Fruit fly (Drosophila melanogaster): ENCODE results near the gene CG17264.

CG17264 gene

DNA sequence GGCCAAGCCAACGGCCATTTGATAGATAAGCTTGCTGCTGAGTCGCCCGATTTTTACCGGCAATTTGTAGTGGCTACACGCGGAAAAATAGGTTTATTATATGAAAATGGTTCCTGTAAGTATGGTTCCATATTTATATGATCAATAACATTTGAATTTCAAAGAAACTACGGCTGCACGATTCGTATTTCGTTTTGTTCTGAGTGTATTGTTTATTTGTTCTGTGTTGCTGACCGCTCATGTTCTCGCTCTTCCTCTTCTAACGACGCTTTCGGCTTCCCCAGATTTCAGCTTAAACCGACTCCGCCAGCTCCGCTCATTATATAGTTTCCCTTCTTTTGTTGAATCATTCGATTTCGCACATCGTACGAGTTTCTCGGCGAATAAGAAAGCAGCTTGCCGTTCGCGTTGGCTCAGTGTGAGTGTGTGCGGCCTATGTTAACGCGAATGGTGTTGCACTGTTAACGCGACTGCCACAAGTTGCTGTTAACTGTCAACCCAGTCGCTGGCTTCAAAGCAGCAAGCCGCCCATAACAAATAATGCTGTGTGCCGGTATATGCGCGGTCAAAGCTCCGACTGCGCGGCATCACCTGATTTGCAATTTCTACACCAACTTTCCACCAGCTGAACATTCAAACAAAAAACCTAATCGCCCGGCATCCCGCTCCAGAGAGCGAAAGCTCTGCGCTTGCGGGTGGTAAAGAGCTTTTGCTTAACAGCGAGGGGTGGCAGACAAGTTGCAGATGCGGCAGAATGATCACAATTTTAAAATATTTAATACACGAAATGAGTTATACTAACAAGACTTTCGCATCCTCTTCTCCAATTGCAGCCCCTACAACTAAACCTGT is 40.7 kb downstream of the CG17264 start:
- no peak for TF ChIP-seq Hr83 (GFP tag; optimal IDR thresholded peaks at IDR 0.05; ENCODE audit: poor library complexity, severe bottlenecking)
- TF ChIP-seq pan (optimal IDR thresholded peaks at IDR 0.05): no peak
- no peak for TF ChIP-seq Myc (optimal IDR thresholded peaks at IDR 0.05)
- no peak for TF ChIP-seq Hr78 (GFP tag; optimal IDR thresholded peaks at IDR 0.05)
- no peak for TF ChIP-seq sv (GFP tag; optimal IDR thresholded peaks at IDR 0.05)
- TF ChIP-seq Mio (GFP tag; optimal IDR thresholded peaks at IDR 0.05): no peak
- no peak for TF ChIP-seq usp (GFP tag; optimal IDR thresholded peaks at IDR 0.05)
- peak; percentile 38 for TF ChIP-seq h (GFP tag; optimal IDR thresholded peaks at IDR 0.05)
- no peak for TF ChIP-seq Dif (GFP tag; optimal IDR thresholded peaks at IDR 0.05; ENCODE audit: partially characterized antibody)
- TF ChIP-seq fru (GFP tag; optimal IDR thresholded peaks at IDR 0.05): no peak
- TF ChIP-seq psq (GFP tag; optimal IDR thresholded peaks at IDR 0.05): peak; percentile 11
- no peak for TF ChIP-seq dsf (GFP tag; optimal IDR thresholded peaks at IDR 0.05; ENCODE audit: borderline replicate concordance)
- no peak for TF ChIP-seq Sp1 (GFP tag; optimal IDR thresholded peaks at IDR 0.05)
- TF ChIP-seq brk (GFP tag; optimal IDR thresholded peaks at IDR 0.05): no peak
- TF ChIP-seq woc (GFP tag; optimal IDR thresholded peaks at IDR 0.05): peak; percentile 10
- peak in 1 of 2 experiments; percentile 51 for TF ChIP-seq foxo (GFP tag; optimal IDR thresholded peaks at IDR 0.05)
- peak; percentile 18 for TF ChIP-seq rgr (GFP tag; optimal IDR thresholded peaks at IDR 0.05)
- no peak for TF ChIP-seq CG9705 (GFP tag; optimal IDR thresholded peaks at IDR 0.05)
- TF ChIP-seq GATAd (GFP tag; optimal IDR thresholded peaks at IDR 0.05): no peak
- TF ChIP-seq OdsH (GFP tag; optimal IDR thresholded peaks at IDR 0.05): peak; percentile 21
- no peak for TF ChIP-seq Hnf4 (GFP tag; optimal IDR thresholded peaks at IDR 0.05)
- no peak for TF ChIP-seq CrebA (GFP tag; optimal IDR thresholded peaks at IDR 0.05; ENCODE audit: borderline replicate concordance)
- TF ChIP-seq ey (GFP tag; optimal IDR thresholded peaks at IDR 0.05): peak; percentile 38
- peak; percentile 4 for TF ChIP-seq HLH106 (tag; optimal IDR thresholded peaks at IDR 0.05)
- TF ChIP-seq br (GFP tag; optimal IDR thresholded peaks at IDR 0.05): peak; percentile 19
- TF ChIP-seq Dfd (GFP tag; optimal IDR thresholded peaks at IDR 0.05): no peak

DNA sequence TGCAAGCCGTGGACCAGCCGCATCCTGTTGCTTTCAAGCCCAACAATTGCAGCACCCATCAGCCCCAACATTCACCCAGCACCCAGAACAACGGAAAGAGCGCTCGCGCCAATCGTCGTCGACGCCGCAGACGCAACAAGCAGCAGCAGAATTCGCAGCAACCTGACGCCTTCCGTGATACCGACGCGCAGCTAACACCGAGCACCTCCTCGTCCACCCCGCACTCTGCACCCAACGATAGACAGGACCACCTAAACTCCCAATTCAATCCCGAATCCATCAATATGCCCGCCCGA is 41.3 kb downstream of the CG17264 start:
- TF ChIP-seq h (GFP tag; optimal IDR thresholded peaks at IDR 0.05) (no peak), tai (GFP tag; optimal IDR thresholded peaks at IDR 0.05) (no peak)

Measured in whole organism, wandering third instar larva.